Worm (Caenorhabditis elegans) whole organism, early embryonic: Measurements from ENCODE around the gene C53C11.1.

ENCODE experiments used
- aly-1 ChIP-seq: sonication (generic microtip); optimal IDR thresholded peaks from 2 replicates; lab custom pipeline; 2016; ENCODE audit warnings: missing genetic modification characterization, missing compliant biosample characterization
- ets-7 ChIP-seq: sonication (generic microtip); optimal IDR thresholded peaks from 2 replicates; lab custom pipeline; 2016; ENCODE audit warnings: missing genotype, missing genetic modification characterization, missing compliant biosample characterization
- hnd-1 ChIP-seq: sonication (generic microtip); optimal IDR thresholded peaks from 2 replicates; lab custom pipeline; 2016; ENCODE audit warnings: missing genetic modification characterization, missing compliant biosample characterization
- pes-1 ChIP-seq: fragments of 200-800 bp; sonication (Bioruptor generic); IDR thresholded peaks from 2 replicates; pipeline ENCODE4 v1.3.6; 2022; ENCODE audit warnings: missing genetic modification reagents, missing genetic modification characterization, missing compliant biosample characterization
- scrt-1 ChIP-seq: fragments of 200-800 bp; sonication (Bioruptor generic); IDR thresholded peaks from 2 replicates; pipeline ENCODE4 v1.3.6; 2022; ENCODE audit warnings: missing genetic modification characterization, missing compliant biosample characterization

ce11 chrX:17374534-17374933, 34.0 kb downstream of the C53C11.1 start, which contains the start of gene F10D7.3:
- TF ChIP-seq pes-1: no peak
- TF ChIP-seq aly-1 (tag; lab: Kevin White, UChicago): no peak
- TF ChIP-seq ets-7 (tag; lab: Kevin White, UChicago): no peak
- TF ChIP-seq hnd-1 (tag; lab: Kevin White, UChicago): no peak
- TF ChIP-seq scrt-1 (GFP tag; lab: Robert Waterston, UW): no peak
